Worm (Caenorhabditis elegans): ENCODE measurements around the gene fbxb-43.

Gene fbxb-43

ce11 chrII:1519867-1520266 is 16.2 kb upstream of the fbxb-43 start (continued):
- TF ChIP-seq hmg-1.1 (GFP tag; IDR thresholded peaks at IDR 0.05) (peak; percentile 88), lin-38 (GFP tag; IDR thresholded peaks at IDR 0.05) (peak; percentile 71; the same call in 1 of the 2 replicates), R02D3.7 (tag; optimal IDR thresholded peaks at IDR 0.05) (no peak), nhr-41 (GFP tag; IDR thresholded peaks at IDR 0.05) (0 out of 2 replicates have a peak, but pooled peaks have one; percentile 41), pha-4 (GFP tag; IDR thresholded peaks at IDR 0.05) (peak; percentile 73), pha-4 (tag; optimal IDR thresholded peaks at IDR 0.05) (no peak), rbr-2 (tag; optimal IDR thresholded peaks at IDR 0.05) (peak; percentile 54), aha-1 (tag) (peak; percentile 42), spr-1 (tag; optimal IDR thresholded peaks at IDR 0.05) (peak; percentile 18), daf-16 (GFP tag; optimal IDR thresholded peaks at IDR 0.05) (peak in 1 of 2 experiments; percentile 23), daf-16 (tag; optimal IDR thresholded peaks at IDR 0.05) (no peak), tra-1 (GFP tag; IDR thresholded peaks at IDR 0.05) (peak; percentile 65), duxl-1 (tag; optimal IDR thresholded peaks at IDR 0.05; ENCODE audit: poor library complexity) (peak; percentile 86), attf-4 (tag; optimal IDR thresholded peaks at IDR 0.05) (no peak), nhr-28 (tag; optimal IDR thresholded peaks at IDR 0.05) (no peak), set-16 (GFP tag; IDR thresholded peaks at IDR 0.05) (peak; percentile 43; the same call in 1 of the 2 replicates), Y5F2A.4 (GFP tag; optimal IDR thresholded peaks at IDR 0.05) (no peak), nhr-48 (tag; optimal IDR thresholded peaks at IDR 0.05) (no peak), lin-1 (GFP tag; IDR thresholded peaks at IDR 0.05) (peak; percentile 37; the same call in 1 of the 2 replicates), lim-7 (GFP tag; IDR thresholded peaks at IDR 0.05) (no peak; the same call in 1 of the 2 replicates), nhr-102 (tag; optimal IDR thresholded peaks at IDR 0.05) (no peak)

ce11 chrII:1521956-1522355 is 14.1 kb upstream of the fbxb-43 start:
- TF ChIP-seq pqm-1 (tag; optimal IDR thresholded peaks at IDR 0.05) (no peak), lin-38 (GFP tag; IDR thresholded peaks at IDR 0.05) (0 out of 2 replicates have a peak, but pooled peaks have one; percentile 15), F37D6.2 (tag; optimal IDR thresholded peaks at IDR 0.05) (no peak)

DNA sequence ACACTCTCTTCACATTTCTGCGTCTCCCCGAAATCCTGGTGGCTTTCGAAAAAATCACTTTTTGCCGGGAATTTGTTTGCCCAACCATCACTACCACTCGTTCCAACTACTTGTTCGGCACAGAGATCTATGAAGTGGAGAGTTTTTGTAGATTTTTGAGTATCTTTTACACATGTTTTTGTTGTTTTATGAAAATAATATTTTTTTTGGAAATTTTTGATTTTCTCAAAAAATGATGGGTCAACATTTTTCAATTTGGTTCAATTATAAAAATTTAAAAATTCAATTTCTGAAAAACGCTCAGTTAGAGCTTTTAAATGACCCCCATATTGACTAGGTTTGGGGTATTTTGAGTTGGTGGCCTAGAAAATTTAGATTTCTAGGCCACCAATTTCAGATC is 10.5 kb upstream of the fbxb-43 start, which contains the start of gene Y51H7BR.7:
Gene Y51H7BR.7 (minus strand): TSS at position 101 of the 400 bp plus-strand sequence.
- TF ChIP-seq D1046.2 (GFP tag; IDR thresholded peaks at IDR 0.05) (no peak), fos-1 (tag; optimal IDR thresholded peaks at IDR 0.05) (no peak), nhr-11 (tag; optimal IDR thresholded peaks at IDR 0.05) (no peak), daf-8 (GFP tag; IDR thresholded peaks at IDR 0.05) (no peak), lin-38 (GFP tag; IDR thresholded peaks at IDR 0.05) (no peak), spr-3 (GFP tag; optimal IDR thresholded peaks at IDR 0.05) (no peak), gei-8 (GFP tag; optimal IDR thresholded peaks at IDR 0.05) (no peak), saeg-2 (GFP tag; IDR thresholded peaks at IDR 0.05) (no peak), madf-9 (GFP tag; conservative IDR thresholded peaks at IDR 0.05) (no peak), zfp-3 (GFP tag; conservative IDR thresholded peaks at IDR 0.05) (no peak), ceh-32 (tag; optimal IDR thresholded peaks at IDR 0.05; ENCODE audit: poor library complexity) (no peak), ceh-82 (tag; optimal IDR thresholded peaks at IDR 0.05) (no peak), nhr-102 (tag; optimal IDR thresholded peaks at IDR 0.05) (no peak)

DNA sequence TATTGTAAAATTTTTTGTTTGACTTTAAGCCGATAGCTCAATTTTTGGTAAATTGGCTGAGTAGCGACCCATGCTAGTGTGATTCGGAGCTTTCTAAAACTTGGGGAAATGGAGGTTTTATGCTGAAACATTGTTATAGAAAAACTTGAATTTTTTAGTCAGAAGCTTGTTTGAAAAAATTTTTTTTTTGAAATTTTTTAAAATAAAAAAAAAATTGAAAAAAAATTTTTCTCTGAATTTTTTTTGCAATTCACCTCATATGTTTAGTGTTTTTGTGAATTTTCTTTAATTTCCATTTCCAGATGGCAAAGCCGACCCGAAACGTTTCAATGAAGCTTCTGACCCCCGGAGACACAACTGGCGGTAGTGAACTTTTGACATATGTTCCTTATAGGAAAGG is 7.0 kb upstream of the fbxb-43 start, which contains the start of gene Y51H7BR.4:
Gene Y51H7BR.4 (plus strand): TSS at position 301 of the 400 bp plus-strand sequence.
- TF ChIP-seq tag-97 (GFP tag; IDR thresholded peaks at IDR 0.05) = no peak
- TF ChIP-seq nhr-76 (tag; optimal IDR thresholded peaks at IDR 0.05) = no peak
- TF ChIP-seq daf-12 (tag; optimal IDR thresholded peaks at IDR 0.05) = no peak
- TF ChIP-seq zfp-2 (tag; optimal IDR thresholded peaks at IDR 0.05) = no peak
- TF ChIP-seq ceh-28 (tag; optimal IDR thresholded peaks at IDR 0.05) = no peak
- no peak for TF ChIP-seq nhr-10 (tag; optimal IDR thresholded peaks at IDR 0.05)
- no peak for TF ChIP-seq mxl-3 (GFP tag; optimal IDR thresholded peaks at IDR 0.05)
- no peak for TF ChIP-seq php-3 (GFP tag; IDR thresholded peaks at IDR 0.05)
- no peak for TF ChIP-seq ces-1 (GFP tag; optimal IDR thresholded peaks at IDR 0.05)
- no peak for TF ChIP-seq tra-1 (GFP tag; IDR thresholded peaks at IDR 0.05)
- no peak for TF ChIP-seq mxl-2 (GFP tag; conservative IDR thresholded peaks at IDR 0.05)
- no peak for TF ChIP-seq nhr-48 (tag; optimal IDR thresholded peaks at IDR 0.05)
- TF ChIP-seq fos-1 (tag; optimal IDR thresholded peaks at IDR 0.05) = no peak
- TF ChIP-seq ztf-11 (tag; optimal IDR thresholded peaks at IDR 0.05) = no peak
- TF ChIP-seq zag-1 (tag; optimal IDR thresholded peaks at IDR 0.05) = no peak
- no peak for TF ChIP-seq arid-1 (GFP tag; conservative IDR thresholded peaks at IDR 0.05)

Measured in whole organism, L4 larva.